Worm (Caenorhabditis elegans): ENCODE measurements around the gene Y57G11C.20.

DNA sequence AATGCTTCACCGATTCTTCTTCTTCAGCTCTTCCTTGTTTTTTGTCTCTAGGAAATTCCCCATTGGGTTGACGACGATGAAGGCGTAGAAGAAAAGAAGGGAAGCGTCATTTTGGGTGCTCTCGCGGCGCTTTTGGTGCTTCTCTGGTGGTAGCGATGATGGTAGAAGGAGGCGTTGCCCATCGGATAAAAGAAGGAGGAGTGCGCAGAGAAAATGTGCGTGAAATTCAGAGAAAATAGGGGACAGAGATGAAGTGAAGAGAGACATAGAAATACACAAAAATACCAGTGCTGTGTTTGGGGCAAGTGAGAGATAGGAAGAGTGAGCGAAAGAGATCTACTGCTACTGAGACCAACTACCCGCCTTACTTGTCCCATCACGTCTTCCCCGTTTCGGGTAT lies 36.3 kb upstream of the Y57G11C.20 start, which contains the start of gene oig-5:
- TF ChIP-seq hmg-4 (GFP tag; optimal IDR thresholded peaks at IDR 0.05) (no peak), tra-4 (tag; optimal IDR thresholded peaks at IDR 0.05) (no peak), hnd-1 (tag; optimal IDR thresholded peaks at IDR 0.05) (no peak), B0310.2 (tag; optimal IDR thresholded peaks at IDR 0.05) (no peak), tbx-11 (GFP tag; IDR thresholded peaks at IDR 0.05) (no peak), tbx-37 (GFP tag; conservative IDR thresholded peaks at IDR 0.05) (no peak), ama-1 (optimal IDR thresholded peaks at IDR 0.05) (no peak), flt-1 (GFP tag; IDR thresholded peaks at IDR 0.05) (no peak), sea-1 (GFP tag; conservative IDR thresholded peaks at IDR 0.05) (no peak), hmbx-1 (tag; optimal IDR thresholded peaks at IDR 0.05) (no peak)
